Worm (Caenorhabditis elegans) whole organism, early embryonic: ENCODE measurements around the gene H41C03.1.

Source experiments
- F13C5.2 ChIP-seq: sonication (generic microtip); optimal IDR thresholded peaks from 2 replicates; lab custom pipeline; 2017; ENCODE audit warnings: mild to moderate bottlenecking, missing genetic modification characterization, inconsistent platforms, missing compliant biosample characterization
- ama-1 ChIP-seq: fragments of 150-350 bp; optimal IDR thresholded peaks from 2 replicates; lab custom pipeline; 2014

ce11 chrII:5820282-5820762 is 33.9 kb upstream of the H41C03.1 start, which contains the start of gene ehs-1:
- TF ChIP-seq ama-1 (no peak), F13C5.2 (tag; lab: Kevin White, UChicago) (no peak)
